Worm (Caenorhabditis elegans): ENCODE measurements around the gene C23H4.6.

C23H4.6 gene

ce11 chrX:12212801-12213200 is 22.6 kb upstream of the C23H4.6 start, which contains the start of gene cab-1:
Gene cab-1 (minus strand): TSS chrX:12212901.
- TF ChIP-seq nhr-12 (tag; optimal IDR thresholded peaks at IDR 0.05) (no peak), nhr-90 (tag; optimal IDR thresholded peaks at IDR 0.05; ENCODE audit: poor library complexity) (no peak), lin-35 (GFP tag; optimal IDR thresholded peaks at IDR 0.05) (no peak), ceh-8 (GFP tag; optimal IDR thresholded peaks at IDR 0.05) (no peak), sox-4 (tag; optimal IDR thresholded peaks at IDR 0.05) (no peak), ces-1 (GFP tag; optimal IDR thresholded peaks at IDR 0.05) (no peak)

DNA sequence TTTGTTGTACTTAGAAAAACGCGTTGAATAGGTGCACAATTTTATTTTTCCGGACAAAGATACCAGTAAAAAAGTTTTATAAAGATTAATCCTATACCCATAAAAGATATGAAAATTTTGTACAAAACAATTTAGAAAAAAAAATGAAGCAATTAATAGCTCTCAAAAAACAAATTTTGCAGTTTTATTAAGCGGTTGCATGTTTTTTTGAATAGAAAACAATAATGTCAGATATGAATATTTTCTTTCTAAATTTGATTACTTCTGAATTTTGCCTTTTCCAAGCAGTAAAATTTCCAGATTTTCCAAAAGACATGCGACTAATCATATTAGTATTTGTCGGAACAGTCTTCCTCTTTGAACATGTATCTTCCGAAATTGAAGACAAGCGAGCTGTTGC is 18.5 kb upstream of the C23H4.6 start, which contains the start of gene C23H4.8:
TSS of gene C23H4.8 (plus strand) at position 301 of the 400 bp plus-strand sequence.
- TF ChIP-seq tbx-2 (tag; optimal IDR thresholded peaks at IDR 0.05) (no peak), fkh-4 (tag; optimal IDR thresholded peaks at IDR 0.05; ENCODE audit: borderline replicate concordance) (no peak), snu-23 (GFP tag; optimal IDR thresholded peaks at IDR 0.05) (no peak), elt-2 (tag; optimal IDR thresholded peaks at IDR 0.05) (no peak), nhr-19 (GFP tag; conservative IDR thresholded peaks at IDR 0.05) (no peak), ceh-63 (GFP tag; optimal IDR thresholded peaks at IDR 0.05) (no peak), efl-1 (optimal IDR thresholded peaks at IDR 0.05) (no peak), efl-1 (GFP tag; optimal IDR thresholded peaks at IDR 0.05 in 1 of 2) (no peak)

ce11 chrX:12219477-12219876 is 15.9 kb upstream of the C23H4.6 start, which contains the start of gene cest-8:
Gene cest-8 (plus strand): TSS chrX:12219660.
- TF ChIP-seq F16B12.6 (tag; optimal IDR thresholded peaks at IDR 0.05), result no peak
- TF ChIP-seq rnt-1 (tag; optimal IDR thresholded peaks at IDR 0.05), result no peak
- TF ChIP-seq zip-4 (GFP tag; optimal IDR thresholded peaks at IDR 0.05), result no peak
- no peak for TF ChIP-seq C04F5.9 (tag; optimal IDR thresholded peaks at IDR 0.05)
- no peak for TF ChIP-seq hlh-17 (GFP tag; optimal IDR thresholded peaks at IDR 0.05; ENCODE audit: borderline replicate concordance)
- no peak for TF ChIP-seq snpc-4 (tag; optimal IDR thresholded peaks at IDR 0.05)
- TF ChIP-seq unc-130 (tag; optimal IDR thresholded peaks at IDR 0.05), result no peak
- TF ChIP-seq C34B4.2 (tag; optimal IDR thresholded peaks at IDR 0.05), result no peak

- no peak for TF ChIP-seq C04F5.9 (tag; optimal IDR thresholded peaks at IDR 0.05)
- no peak for TF ChIP-seq elt-3 (tag; optimal IDR thresholded peaks at IDR 0.05)
- TF ChIP-seq lin-39 (tag; optimal IDR thresholded peaks at IDR 0.05), result no peak
- TF ChIP-seq xbp-1 (tag; optimal IDR thresholded peaks at IDR 0.05), result no peak
- no peak for TF ChIP-seq ceh-8 (GFP tag; optimal IDR thresholded peaks at IDR 0.05)
- TF ChIP-seq skn-1 (tag; optimal IDR thresholded peaks at IDR 0.05), result no peak
- no peak for TF ChIP-seq blmp-1 (tag; optimal IDR thresholded peaks at IDR 0.05)
- no peak for TF ChIP-seq Y116A8C.19 (tag; optimal IDR thresholded peaks at IDR 0.05; ENCODE audit: borderline replicate concordance)
- TF ChIP-seq zip-4 (GFP tag; optimal IDR thresholded peaks at IDR 0.05), result no peak
- no peak for TF ChIP-seq unc-30 (tag; optimal IDR thresholded peaks at IDR 0.05)
- no peak for TF ChIP-seq dsc-1 (tag; optimal IDR thresholded peaks at IDR 0.05)
These were observed 13.6 kb upstream of the C23H4.6 start, which contains the start of gene cest-9.2 for ce11 chrX:12221817-12222216. Gene cest-9.2 (plus strand): TSS chrX:12222117.

ce11 chrX:12222723-12223122 is 12.7 kb upstream of the C23H4.6 start:
- TF ChIP-seq zip-4 (GFP tag; optimal IDR thresholded peaks at IDR 0.05) (no peak), vab-15 (tag; optimal IDR thresholded peaks at IDR 0.05) (no peak), snpc-4 (tag; optimal IDR thresholded peaks at IDR 0.05) (no peak), nhr-12 (tag; optimal IDR thresholded peaks at IDR 0.05) (no peak), zag-1 (tag; optimal IDR thresholded peaks at IDR 0.05) (no peak), nhr-85 (tag) (peak; percentile 21), elt-3 (tag; optimal IDR thresholded peaks at IDR 0.05) (no peak), irx-1 (tag; optimal IDR thresholded peaks at IDR 0.05) (no peak), elt-2 (tag; optimal IDR thresholded peaks at IDR 0.05) (peak; percentile 16), ztf-4 (tag; optimal IDR thresholded peaks at IDR 0.05) (no peak), C04F5.9 (tag; optimal IDR thresholded peaks at IDR 0.05) (no peak)

Measured in whole organism, L1 larva.